Worm (Caenorhabditis elegans) whole organism, L4 larva: ENCODE data around the gene T04C12.9.

Source experiments
- D1046.2 ChIP-seq: fragments of 200-800 bp; sonication (Bioruptor generic); IDR thresholded peaks from 2 replicates; pipeline ENCODE4 v1.3.6; 2022; ENCODE audit warnings: missing genetic modification characterization, missing compliant biosample characterization
- F26F4.8 ChIP-seq: fragments of 200-800 bp; sonication (Bioruptor generic); conservative IDR thresholded peaks from 2 replicates; pipeline ENCODE4 v1.3.6; 2022; ENCODE audit warnings: missing genetic modification characterization, missing compliant biosample characterization
- F37D6.2 ChIP-seq: sonication (generic microtip); optimal IDR thresholded peaks from 2 replicates; lab custom pipeline; 2016; ENCODE audit warnings: mild to moderate bottlenecking, missing genetic modification characterization, missing compliant biosample characterization
- F49E8.2 ChIP-seq: sonication (generic microtip); optimal IDR thresholded peaks from 2 replicates; lab custom pipeline; 2016; ENCODE audit warnings: missing compliant biosample characterization, mild to moderate bottlenecking, missing genetic modification characterization, borderline replicate concordance
- R02D3.7 ChIP-seq: fragments of 150-350 bp; sonication (generic microtip); optimal IDR thresholded peaks from 3 replicates; lab custom pipeline; 2014; ENCODE audit warnings: missing biosample characterization, missing genetic modification characterization
- T20F7.1 ChIP-seq: fragments of 200-800 bp; sonication (Bioruptor generic); optimal IDR thresholded peaks from 2 replicates; lab custom pipeline; 2018; ENCODE audit warnings: mild to moderate bottlenecking, missing genetic modification characterization, missing compliant biosample characterization
- Y5F2A.4 ChIP-seq: fragments of 200-800 bp; sonication (Bioruptor generic); optimal IDR thresholded peaks from 2 replicates; lab custom pipeline; 2018; ENCODE audit warnings: mild to moderate bottlenecking, missing genetic modification characterization, missing compliant biosample characterization
- ZK546.5 ChIP-seq, 2 experiments: sonication (generic microtip); optimal IDR thresholded peaks; 2 replicates each; lab custom pipeline; 2017; ENCODE audit warnings: missing biosample characterization in 2 of 2, missing genetic modification characterization in 2 of 2
- aha-1 ChIP-seq: fragments of 150-350 bp; peaks from one replicate; lab custom pipeline; 2014; ENCODE audit warnings: missing biosample characterization, missing genetic modification characterization
- arid-1 ChIP-seq: fragments of 200-800 bp; sonication (Bioruptor generic); conservative IDR thresholded peaks from 2 replicates; pipeline ENCODE4 v1.3.6; 2022; ENCODE audit warnings: missing genetic modification reagents, missing genetic modification characterization, missing compliant biosample characterization
- ceh-28 ChIP-seq: fragments of 150-350 bp; optimal IDR thresholded peaks from 2 replicates; lab custom pipeline; 2014; ENCODE audit warnings: missing biosample characterization, missing genetic modification reagents, missing genetic modification characterization
- ceh-44 ChIP-seq: fragments of 200-800 bp; sonication (Bioruptor generic); IDR thresholded peaks from 2 replicates; pipeline ENCODE4 v1.3.6; 2022; ENCODE audit warnings: missing genetic modification reagents, missing genetic modification characterization, missing compliant biosample characterization
- ces-1 ChIP-seq: fragments of 150-350 bp; sonication (generic microtip); optimal IDR thresholded peaks from 4 replicates; lab custom pipeline; 2014; ENCODE audit warnings: missing biosample characterization, missing genetic modification reagents, missing genetic modification characterization
- ctbp-1 ChIP-seq: fragments of 200-800 bp; sonication (Bioruptor generic); IDR thresholded peaks from 2 replicates; pipeline ENCODE4 v1.3.6; 2022; ENCODE audit warnings: missing genetic modification reagents, missing genetic modification characterization, missing compliant biosample characterization
- daf-12 ChIP-seq: fragments of 150-350 bp; optimal IDR thresholded peaks from 2 replicates; lab custom pipeline; 2014; ENCODE audit warnings: missing biosample characterization, missing genetic modification reagents, missing genetic modification characterization
- dmd-8 ChIP-seq: fragments of 200-800 bp; sonication (Bioruptor generic); IDR thresholded peaks from 2 replicates; pipeline ENCODE4 v1.3.6; 2022; ENCODE audit warnings: missing genetic modification characterization, missing compliant biosample characterization
- dmd-9 ChIP-seq: fragments of 200-800 bp; sonication (Bioruptor generic); IDR thresholded peaks from 2 replicates; pipeline ENCODE4 v1.3.6; 2022; ENCODE audit warnings: missing genetic modification reagents, missing genetic modification characterization, missing compliant biosample characterization
- dpl-1 ChIP-seq: fragments of 150-350 bp; optimal IDR thresholded peaks from 2 replicates; lab custom pipeline; 2014; ENCODE audit warnings: missing biosample characterization, missing genetic modification reagents, missing genetic modification characterization
- duxl-1 ChIP-seq: sonication (generic microtip); optimal IDR thresholded peaks from 2 replicates; lab custom pipeline; 2016; ENCODE audit warnings: mild to moderate bottlenecking, missing genetic modification characterization, moderate library complexity, missing compliant biosample characterization; ENCODE audit not compliant: poor library complexity
- dve-1 ChIP-seq: sonication (generic microtip); optimal IDR thresholded peaks from 2 replicates; lab custom pipeline; 2017; ENCODE audit warnings: antibody characterized with exemption, mild to moderate bottlenecking, missing genetic modification characterization, missing compliant biosample characterization; ENCODE audit not compliant: insufficient read depth
- fkh-10 ChIP-seq: fragments of 150-350 bp; optimal IDR thresholded peaks from 2 replicates; lab custom pipeline; 2014; ENCODE audit warnings: missing biosample characterization, missing genetic modification reagents, missing genetic modification characterization
- hif-1 ChIP-seq, 2 experiments: sonication (generic microtip); optimal IDR thresholded peaks; 2 replicates each; lab custom pipeline; 2016 to 2017; ENCODE audit warnings: missing compliant biosample characterization in 2 of 2, missing genetic modification characterization in 2 of 2, missing genetic modification reagents in 2 of 2, missing genotype in 2 of 2, mild to moderate bottlenecking in 1 of 2
- hlh-11 ChIP-seq: fragments of 200-800 bp; sonication (Bioruptor generic); optimal IDR thresholded peaks from 2 replicates; lab custom pipeline; 2018; ENCODE audit warnings: mild to moderate bottlenecking, missing genetic modification characterization, missing compliant biosample characterization
- hlh-30 ChIP-seq: sonication (generic microtip); optimal IDR thresholded peaks from 2 replicates; lab custom pipeline; 2017; ENCODE audit warnings: antibody characterized with exemption, mild to moderate bottlenecking, missing genetic modification characterization, missing compliant biosample characterization; ENCODE audit not compliant: insufficient read depth
- hmg-1.1 ChIP-seq: fragments of 200-800 bp; sonication (Bioruptor generic); IDR thresholded peaks from 2 replicates; pipeline ENCODE4 v1.3.6; 2022; ENCODE audit warnings: missing genetic modification reagents, missing genetic modification characterization, missing compliant biosample characterization
- jun-1 ChIP-seq: fragments of 150-350 bp; optimal IDR thresholded peaks from 2 replicates; lab custom pipeline; 2014; ENCODE audit warnings: missing biosample characterization, missing genetic modification reagents, missing genetic modification characterization
- lim-7 ChIP-seq: fragments of 200-800 bp; sonication (Bioruptor generic); IDR thresholded peaks from 2 replicates; pipeline ENCODE4 v1.3.6; 2022; ENCODE audit warnings: missing genetic modification characterization, missing compliant biosample characterization
- lin-1 ChIP-seq: fragments of 200-800 bp; sonication (Bioruptor generic); IDR thresholded peaks from 2 replicates; pipeline ENCODE4 v1.3.6; 2022; ENCODE audit warnings: missing genetic modification reagents, missing genetic modification characterization, missing compliant biosample characterization
- lin-38 ChIP-seq: fragments of 200-800 bp; sonication (Bioruptor generic); IDR thresholded peaks from 2 replicates; pipeline ENCODE4 v1.3.6; 2022; ENCODE audit warnings: missing genetic modification reagents, missing genetic modification characterization, missing compliant biosample characterization
- lin-39 ChIP-seq: fragments of 150-350 bp; optimal IDR thresholded peaks from 2 replicates; lab custom pipeline; 2014; ENCODE audit warnings: missing biosample characterization, missing genetic modification reagents, missing genetic modification characterization
- lir-3 ChIP-seq: sonication (generic microtip); optimal IDR thresholded peaks from 2 replicates; lab custom pipeline; 2016; ENCODE audit warnings: mild to moderate bottlenecking, missing genetic modification characterization, missing compliant biosample characterization
- madf-5 ChIP-seq, 2 experiments: fragments of 200-800 bp; sonication (Bioruptor generic); IDR thresholded peaks; 2 replicates each; pipeline ENCODE4 v1.3.6; 2022; ENCODE audit warnings: missing compliant biosample characterization in 2 of 2, missing genetic modification characterization in 2 of 2
- mdl-1 ChIP-seq, 2 experiments: fragments of 150-350 bp in 1 of 2; sonication (generic microtip) in 1 of 2; optimal IDR thresholded peaks; 2 replicates each; lab custom pipeline; 2014 to 2017; ENCODE audit warnings: missing biosample characterization in 2 of 2, missing genetic modification characterization in 2 of 2
- mdt-29 ChIP-seq: fragments of 200-800 bp; sonication (Bioruptor generic); IDR thresholded peaks from 2 replicates; pipeline ENCODE4 v1.3.6; 2022; ENCODE audit warnings: missing genetic modification reagents, missing genetic modification characterization, missing compliant biosample characterization
- mep-1 ChIP-seq: fragments of 150-350 bp; sonication (generic microtip); optimal IDR thresholded peaks from 3 replicates; lab custom pipeline; 2014; ENCODE audit warnings: missing biosample characterization, missing genetic modification characterization
- mes-2 ChIP-seq: sonication (generic microtip); optimal IDR thresholded peaks from 2 replicates; lab custom pipeline; 2016; ENCODE audit warnings: missing genotype, mild to moderate bottlenecking, missing genetic modification characterization, missing compliant biosample characterization; ENCODE audit not compliant: poor library complexity, severe bottlenecking
- mxl-2 ChIP-seq: fragments of 200-800 bp; sonication (Bioruptor generic); conservative IDR thresholded peaks from 2 replicates; pipeline ENCODE4 v1.3.6; 2022; ENCODE audit warnings: missing genetic modification reagents, missing genetic modification characterization, missing compliant biosample characterization
- nhr-10 ChIP-seq: fragments of 150-350 bp; optimal IDR thresholded peaks from 2 replicates; lab custom pipeline; 2014; ENCODE audit warnings: missing biosample characterization, missing genetic modification characterization
- nhr-102 ChIP-seq: sonication (generic microtip); optimal IDR thresholded peaks from 2 replicates; lab custom pipeline; 2016; ENCODE audit warnings: mild to moderate bottlenecking, missing genetic modification characterization, moderate library complexity, missing compliant biosample characterization
- nhr-11 ChIP-seq: fragments of 150-350 bp; optimal IDR thresholded peaks from 2 replicates; lab custom pipeline; 2014; ENCODE audit warnings: missing biosample characterization, missing genetic modification characterization
- nhr-25 ChIP-seq: sonication (generic microtip); optimal IDR thresholded peaks from 2 replicates; lab custom pipeline; 2017; ENCODE audit warnings: missing genetic modification characterization, mild to moderate bottlenecking, missing compliant biosample characterization, antibody characterized with exemption, moderate library complexity, borderline replicate concordance; ENCODE audit not compliant: insufficient read depth
- nhr-41 ChIP-seq: fragments of 200-800 bp; sonication (Bioruptor generic); IDR thresholded peaks from 2 replicates; pipeline ENCODE4 v1.3.6; 2022; ENCODE audit warnings: missing genetic modification reagents, missing genetic modification characterization, missing compliant biosample characterization
- nhr-76 ChIP-seq: fragments of 150-350 bp; optimal IDR thresholded peaks from 2 replicates; lab custom pipeline; 2014; ENCODE audit warnings: missing biosample characterization, missing genetic modification characterization
- nhr-77 ChIP-seq: fragments of 150-350 bp; optimal IDR thresholded peaks from 2 replicates; lab custom pipeline; 2014; ENCODE audit warnings: missing biosample characterization, missing genetic modification characterization
- skn-1 ChIP-seq: fragments of 150-350 bp; optimal IDR thresholded peaks from 2 replicates; lab custom pipeline; 2014; ENCODE audit warnings: missing biosample characterization, missing genetic modification characterization
- unc-39 ChIP-seq: sonication (generic microtip); optimal IDR thresholded peaks from 2 replicates; lab custom pipeline; 2017; ENCODE audit warnings: missing biosample characterization, missing genetic modification characterization
- unc-62 ChIP-seq, 3 experiments: fragments of 150-350 bp in 1 of 3; sonication (generic microtip); optimal IDR thresholded peaks in 2 of 3; peaks in 1 of 3; 1 replicate in 1 of 3; 2 replicates in 2 of 3; lab custom pipeline; 2014 to 2017; ENCODE audit warnings: missing biosample characterization in 3 of 3, missing genetic modification characterization in 3 of 3, missing genetic modification reagents in 3 of 3, missing genotype in 1 of 3
- vab-7 ChIP-seq: fragments of 200-800 bp; sonication (Bioruptor generic); IDR thresholded peaks from 2 replicates; pipeline ENCODE4 v1.3.6; 2022; ENCODE audit warnings: missing genetic modification reagents, missing genetic modification characterization, missing compliant biosample characterization
- zag-1 ChIP-seq: fragments of 150-350 bp; optimal IDR thresholded peaks from 2 replicates; lab custom pipeline; 2014; ENCODE audit warnings: missing biosample characterization, missing genetic modification characterization
- zip-11 ChIP-seq: fragments of 200-800 bp; sonication (Bioruptor generic); IDR thresholded peaks from 2 replicates; pipeline ENCODE4 v1.3.6; 2022; ENCODE audit warnings: missing genetic modification characterization, missing compliant biosample characterization
- zip-2 ChIP-seq: fragments of 150-350 bp; optimal IDR thresholded peaks from 2 replicates; lab custom pipeline; 2014; ENCODE audit warnings: missing biosample characterization, missing genetic modification characterization

T04C12.9 gene

DNA sequence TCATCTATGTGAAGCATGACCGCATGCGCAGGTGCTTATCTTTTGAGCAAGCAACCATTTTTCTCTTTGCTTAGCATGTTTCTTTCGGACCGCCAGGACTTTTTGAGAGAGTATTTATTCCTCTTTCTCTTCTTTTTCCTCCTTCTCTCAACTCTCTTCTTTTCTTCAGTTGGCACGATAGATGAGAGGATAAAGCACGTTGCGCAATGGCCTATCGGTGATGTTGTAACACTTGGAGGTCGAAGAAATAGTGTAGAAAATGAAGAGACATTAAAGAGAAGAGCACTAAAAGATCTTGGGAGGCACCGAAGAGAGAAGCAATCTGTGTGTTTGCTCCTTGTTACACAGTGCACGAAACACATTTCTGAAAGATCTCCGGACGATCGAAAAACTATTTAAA is 20.7 kb upstream of the T04C12.9 start:
- TF ChIP-seq unc-62 (GFP tag; optimal IDR thresholded peaks at IDR 0.05 in 1 of 2; lab: Kevin White, UChicago), result peak in 1 of 2 experiments; percentile 45
- TF ChIP-seq unc-62 (tag; optimal IDR thresholded peaks at IDR 0.05; lab: Kevin White, UChicago), result no peak
- no peak for TF ChIP-seq zip-11 (GFP tag; lab: Robert Waterston, UW)
- no peak for TF ChIP-seq lin-38 (GFP tag; lab: Robert Waterston, UW)
- TF ChIP-seq nhr-41 (GFP tag; lab: Robert Waterston, UW), result no peak
- TF ChIP-seq F26F4.8 (GFP tag; lab: Robert Waterston, UW), result no peak
- TF ChIP-seq mxl-2 (GFP tag; lab: Robert Waterston, UW), result no peak
- TF ChIP-seq lir-3 (tag; lab: Kevin White, UChicago), result no peak
- no peak for TF ChIP-seq nhr-76 (tag; lab: Kevin White, UChicago)
- TF ChIP-seq arid-1 (GFP tag; lab: Robert Waterston, UW), result no peak
- TF ChIP-seq ceh-28 (tag; lab: Kevin White, UChicago), result no peak
- no peak for TF ChIP-seq ZK546.5 (tag; optimal IDR thresholded peaks at IDR 0.05; lab: Kevin White, UChicago)
- TF ChIP-seq ctbp-1 (GFP tag; lab: Robert Waterston, UW), result no peak
- TF ChIP-seq dmd-8 (GFP tag; lab: Robert Waterston, UW), result no peak
- TF ChIP-seq nhr-10 (tag; lab: Kevin White, UChicago), result no peak
- peak; percentile 66 for TF ChIP-seq nhr-11
- no peak for TF ChIP-seq hif-1 (tag; optimal IDR thresholded peaks at IDR 0.05; lab: Kevin White, UChicago)
- TF ChIP-seq R02D3.7 (tag; lab: Kevin White, UChicago), result no peak
- TF ChIP-seq nhr-77, result no peak
- TF ChIP-seq mdt-29, result no peak
- TF ChIP-seq lin-1 (GFP tag; lab: Robert Waterston, UW), result no peak
- no peak for TF ChIP-seq D1046.2 (GFP tag; lab: Robert Waterston, UW)
- no peak for TF ChIP-seq skn-1 (tag; lab: Kevin White, UChicago)
- no peak for TF ChIP-seq T20F7.1
- TF ChIP-seq hlh-11 (tag; lab: Kevin White, UChicago), result peak; percentile 43
- TF ChIP-seq F49E8.2 (tag; lab: Kevin White, UChicago), result no peak
- no peak for TF ChIP-seq dpl-1
- TF ChIP-seq nhr-25 (tag; lab: Kevin White, UChicago), result no peak
- no peak for TF ChIP-seq madf-5 (GFP tag; IDR thresholded peaks at IDR 0.05; lab: Robert Waterston, UW)
- TF ChIP-seq dve-1 (tag; lab: Kevin White, UChicago), result no peak
- no peak for TF ChIP-seq Y5F2A.4 (GFP tag; lab: Kevin White, UChicago)
- TF ChIP-seq unc-39 (tag; lab: Kevin White, UChicago), result no peak
- TF ChIP-seq vab-7 (GFP tag; lab: Robert Waterston, UW), result no peak
- no peak for TF ChIP-seq lin-39 (tag; lab: Kevin White, UChicago)
- TF ChIP-seq ceh-44 (GFP tag; lab: Robert Waterston, UW), result no peak
- no peak for TF ChIP-seq nhr-102 (tag; lab: Kevin White, UChicago)
- peak in 1 of 2 experiments; percentile 20 for TF ChIP-seq mdl-1 (tag; optimal IDR thresholded peaks at IDR 0.05; lab: Kevin White, UChicago)
- no peak for TF ChIP-seq zag-1
- TF ChIP-seq mes-2 (tag; lab: Kevin White, UChicago), result peak; percentile 24
- TF ChIP-seq aha-1 (tag; lab: Kevin White, UChicago), result peak; percentile 55
- no peak for TF ChIP-seq duxl-1 (tag; lab: Kevin White, UChicago)
- no peak for TF ChIP-seq daf-12
- TF ChIP-seq hlh-30 (tag; lab: Kevin White, UChicago), result peak; percentile 33
- no peak for TF ChIP-seq fkh-10 (GFP tag; lab: Kevin White, UChicago)
- no peak for TF ChIP-seq hmg-1.1 (GFP tag; lab: Robert Waterston, UW)
- TF ChIP-seq F37D6.2 (tag; lab: Kevin White, UChicago), result no peak
- no peak for TF ChIP-seq zip-2 (tag; lab: Kevin White, UChicago)
- TF ChIP-seq dmd-9 (GFP tag; lab: Robert Waterston, UW), result no peak
- no peak for TF ChIP-seq mep-1 (tag; lab: Kevin White, UChicago)
- TF ChIP-seq ces-1 (GFP tag; lab: Kevin White, UChicago), result no peak
- no peak for TF ChIP-seq jun-1 (tag; lab: Kevin White, UChicago)
- no peak for TF ChIP-seq lim-7 (GFP tag; lab: Robert Waterston, UW)
